Worm (Caenorhabditis elegans) whole organism, late embryonic: Measurements from ENCODE around the gene C02F5.13.

Experiments used
- T23F11.4 ChIP-seq: fragments of 200-800 bp; sonication (Bioruptor generic); optimal IDR thresholded peaks from 2 replicates; lab custom pipeline; 2018; ENCODE audit warnings: mild to moderate bottlenecking, missing genetic modification characterization, missing compliant biosample characterization
- ceh-31 ChIP-seq: sonication (generic microtip); optimal IDR thresholded peaks from 2 replicates; lab custom pipeline; 2016; ENCODE audit warnings: missing genetic modification characterization, missing compliant biosample characterization
- ceh-34 ChIP-seq: sonication (generic microtip); optimal IDR thresholded peaks from 2 replicates; lab custom pipeline; 2016; ENCODE audit warnings: mild to moderate bottlenecking, missing genetic modification characterization, missing compliant biosample characterization
- che-1 ChIP-seq: sonication (generic microtip); optimal IDR thresholded peaks from 2 replicates; lab custom pipeline; 2016; ENCODE audit warnings: mild to moderate bottlenecking, missing genetic modification characterization, missing compliant biosample characterization
- elt-2 ChIP-seq: sonication (generic microtip); optimal IDR thresholded peaks from 2 replicates; lab custom pipeline; 2016; ENCODE audit warnings: missing genetic modification reagents, missing genetic modification characterization, missing compliant biosample characterization
- hlh-8 ChIP-seq: sonication (generic microtip); optimal IDR thresholded peaks from 2 replicates; lab custom pipeline; 2016; ENCODE audit warnings: missing genotype, missing genetic modification characterization, missing compliant biosample characterization
- lim-6 ChIP-seq: sonication (generic microtip); optimal IDR thresholded peaks from 2 replicates; lab custom pipeline; 2016; ENCODE audit warnings: missing genetic modification characterization, missing compliant biosample characterization
- nfya-1 ChIP-seq: sonication (generic microtip); optimal IDR thresholded peaks from 2 replicates; lab custom pipeline; 2017; ENCODE audit warnings: missing genetic modification characterization, mild to moderate bottlenecking, missing compliant biosample characterization, antibody characterized with exemption, moderate library complexity
- npax-4 ChIP-seq: sonication (generic microtip); optimal IDR thresholded peaks from 2 replicates; lab custom pipeline; 2016; ENCODE audit warnings: missing genetic modification characterization, missing compliant biosample characterization
- pat-9 ChIP-seq: fragments of 200-800 bp; sonication (Bioruptor generic); optimal IDR thresholded peaks from 2 replicates; lab custom pipeline; 2018; ENCODE audit warnings: mild to moderate bottlenecking, missing genetic modification characterization, moderate library complexity, missing compliant biosample characterization
- pax-1 ChIP-seq: fragments of 150-350 bp; optimal IDR thresholded peaks from 2 replicates; lab custom pipeline; 2014; ENCODE audit warnings: missing biosample characterization, missing genetic modification characterization
- rnt-1 ChIP-seq: sonication (generic microtip); optimal IDR thresholded peaks from 2 replicates; lab custom pipeline; 2016; ENCODE audit warnings: missing genetic modification characterization, missing compliant biosample characterization
- ttx-3 ChIP-seq: sonication (generic microtip); optimal IDR thresholded peaks from 2 replicates; lab custom pipeline; 2016; ENCODE audit warnings: missing genetic modification reagents, missing genetic modification characterization, missing compliant biosample characterization
- unc-55 ChIP-seq: sonication (generic microtip); optimal IDR thresholded peaks from 2 replicates; lab custom pipeline; 2017; ENCODE audit warnings: missing biosample characterization, missing genetic modification reagents, missing genetic modification characterization

C02F5.13 gene

DNA sequence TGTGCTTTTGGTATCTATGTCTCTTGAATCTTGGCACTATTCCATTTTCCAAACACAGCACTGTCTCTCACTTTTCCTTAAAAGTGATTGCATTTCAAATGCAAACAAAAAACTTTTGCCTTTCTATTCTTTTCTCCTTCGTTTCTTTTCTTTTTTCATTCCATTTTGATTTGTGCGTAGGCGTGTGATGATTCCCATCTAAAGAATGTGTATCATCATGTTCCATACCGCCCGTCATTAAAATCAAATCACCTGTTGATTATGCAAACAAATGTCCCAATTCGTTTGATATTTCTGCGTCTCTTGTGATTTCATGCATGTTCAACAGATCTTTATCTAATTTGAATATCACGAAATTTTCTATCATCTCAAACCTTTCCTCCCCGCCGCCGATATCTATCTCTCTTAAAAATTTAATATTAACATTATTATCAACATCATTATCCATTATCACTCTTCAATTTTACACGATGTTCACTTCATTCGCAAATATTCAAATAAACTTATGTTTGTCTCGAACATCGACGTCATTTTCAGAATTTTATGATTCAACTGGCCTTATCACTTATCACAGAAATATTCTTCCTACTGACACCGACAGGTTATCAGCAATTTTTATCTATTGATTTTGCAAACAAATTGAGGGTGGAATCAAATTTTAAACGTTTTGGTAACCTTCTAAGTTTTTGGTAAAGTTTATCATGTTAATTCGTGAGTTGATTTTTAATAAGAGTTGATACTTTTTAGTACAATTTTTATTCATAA lies 44.3 kb downstream of the C02F5.13 start:
- TF ChIP-seq pat-9, result no peak
- no peak for TF ChIP-seq rnt-1 (tag; lab: Kevin White, UChicago)
- TF ChIP-seq ttx-3, result no peak
- TF ChIP-seq lim-6, result no peak
- TF ChIP-seq pax-1, result no peak
- no peak for TF ChIP-seq ceh-31
- no peak for TF ChIP-seq nfya-1 (tag; lab: Kevin White, UChicago)
- TF ChIP-seq elt-2, result peak; percentile 89
- TF ChIP-seq npax-4 (tag; lab: Kevin White, UChicago), result no peak

ce11 chrIII:8293260-8293659 lies 46.1 kb downstream of the C02F5.13 start:
- TF ChIP-seq ceh-34 (tag; lab: Kevin White, UChicago) (no peak), T23F11.4 (no peak), unc-55 (GFP tag; lab: Kevin White, UChicago) (peak; percentile 56), hlh-8 (tag; lab: Kevin White, UChicago) (no peak), che-1 (tag; lab: Kevin White, UChicago) (no peak)
